Worm (Caenorhabditis elegans) whole organism, L2 larva: ENCODE measurements around the gene F16H6.8.
"Not testable (repeated sequence)": the region's sequence is repeated elsewhere in the genome, so short reads cannot be mapped to it uniquely, and the experiment has no call there.

Experiments
- R02D3.7 ChIP-seq: fragments of 150-350 bp; optimal IDR thresholded peaks from 2 replicates; lab custom pipeline; 2014; ENCODE audit warnings: missing biosample characterization, missing genetic modification characterization
- alr-1 ChIP-seq: fragments of 150-350 bp; optimal IDR thresholded peaks from 2 replicates; lab custom pipeline; 2014; ENCODE audit warnings: missing biosample characterization, missing genetic modification characterization
- aly-2 ChIP-seq: fragments of 150-350 bp; optimal IDR thresholded peaks from 2 replicates; lab custom pipeline; 2014; ENCODE audit warnings: missing biosample characterization, missing genetic modification characterization
- ama-1 ChIP-seq: fragments of 150-350 bp; optimal IDR thresholded peaks from 2 replicates; lab custom pipeline; 2018; ENCODE audit warnings: inconsistent platforms
- egl-27 ChIP-seq: sonication (generic microtip); optimal IDR thresholded peaks from 3 replicates; lab custom pipeline; 2017; ENCODE audit warnings: missing biosample characterization, missing genetic modification reagents, missing genetic modification characterization
- fos-1 ChIP-seq: fragments of 150-350 bp; optimal IDR thresholded peaks from 2 replicates; lab custom pipeline; 2014; ENCODE audit warnings: missing biosample characterization, missing genetic modification characterization
- gmeb-1 ChIP-seq: fragments of 150-350 bp; optimal IDR thresholded peaks from 2 replicates; lab custom pipeline; 2014; ENCODE audit warnings: missing biosample characterization, missing genetic modification characterization
- mbf-1 ChIP-seq: sonication (generic microtip); optimal IDR thresholded peaks from 2 replicates; lab custom pipeline; 2017; ENCODE audit warnings: missing biosample characterization, missing genetic modification characterization
- nhr-25 ChIP-seq: fragments of 150-350 bp; sonication (generic microtip); optimal IDR thresholded peaks from 3 replicates; lab custom pipeline; 2014; ENCODE audit warnings: missing biosample characterization, missing genetic modification characterization
- snpc-4 ChIP-seq: fragments of 150-350 bp; optimal IDR thresholded peaks from 2 replicates; lab custom pipeline; 2014; ENCODE audit warnings: missing biosample characterization, missing genetic modification characterization
- zag-1 ChIP-seq: fragments of 150-350 bp; optimal IDR thresholded peaks from 2 replicates; lab custom pipeline; 2014; ENCODE audit warnings: missing biosample characterization, missing genetic modification characterization

DNA sequence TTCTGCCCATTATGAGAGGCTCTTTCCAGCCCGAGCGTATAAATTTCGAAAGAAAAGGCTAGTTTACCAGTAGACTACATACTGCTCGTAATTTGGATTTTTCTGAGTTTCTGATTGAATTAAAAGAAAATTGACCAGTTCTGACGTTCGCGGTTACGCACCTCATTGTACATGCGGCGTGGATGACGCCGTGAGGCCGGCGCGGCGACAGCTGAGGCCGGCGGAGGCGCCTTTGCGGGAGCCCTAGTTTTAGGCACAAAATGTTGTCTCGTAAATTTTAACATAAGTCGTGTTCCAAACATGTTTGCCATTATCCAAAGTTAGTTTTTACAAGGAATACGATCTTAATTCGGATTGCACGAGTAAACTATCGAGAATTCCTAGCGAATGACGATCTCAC lies 709 bp upstream of the F16H6.8 start, which contains the start of gene F16H6.9:
- not testable (repeated sequence) for TF ChIP-seq alr-1 (tag; lab: Kevin White, UChicago); aly-2; nhr-25 (tag; lab: Kevin White, UChicago); snpc-4; mbf-1 (tag; lab: Kevin White, UChicago); zag-1; ama-1 (lab: Kevin White, UChicago); gmeb-1 (tag; lab: Kevin White, UChicago); fos-1; R02D3.7 (tag; lab: Kevin White, UChicago); egl-27
